Fruit fly (Drosophila melanogaster) whole organism, embryonic: ENCODE measurements around the gene rngo.

Experiments used
- Adf1 ChIP-seq: fragments of 200-800 bp; sonication (Bioruptor generic); IDR thresholded peaks from 2 replicates; pipeline ENCODE4 v1.3.6; 2022; ENCODE audit warnings: missing biosample characterization, missing genetic modification characterization
- CG14441 ChIP-seq: fragments of 200-800 bp; sonication (Bioruptor generic); IDR thresholded peaks from 2 replicates; pipeline ENCODE4 v1.3.6; 2022; ENCODE audit warnings: missing biosample characterization, missing genetic modification characterization
- CG4328 ChIP-seq: fragments of 200-800 bp; sonication (Bioruptor generic); optimal IDR thresholded peaks from 3 replicates; lab custom pipeline; 2017; ENCODE audit warnings: missing biosample characterization, missing genetic modification reagents, missing genetic modification characterization
- CG4617 ChIP-seq: fragments of 200-800 bp; sonication (Bioruptor generic); optimal IDR thresholded peaks from 3 replicates; lab custom pipeline; 2016; ENCODE audit warnings: missing biosample characterization, missing genetic modification characterization, borderline replicate concordance
- CTCF ChIP-seq: fragments of 200-800 bp; sonication (Bioruptor generic); optimal IDR thresholded peaks from 2 replicates; lab custom pipeline; 2017; ENCODE audit warnings: missing biosample characterization, mild to moderate bottlenecking, missing genetic modification characterization, moderate library complexity
- ase ChIP-seq: fragments of 200-800 bp; sonication (Bioruptor generic); IDR thresholded peaks from 3 replicates; pipeline ENCODE4 v1.3.6; 2022; ENCODE audit warnings: missing biosample characterization, missing genetic modification characterization
- insv ChIP-seq, 2 experiments: fragments of 200-800 bp; sonication (Bioruptor generic); optimal IDR thresholded peaks; 3 replicates each; lab custom pipeline; 2016 to 2018; ENCODE audit warnings: missing biosample characterization in 2 of 2, missing genetic modification characterization in 2 of 2
- sd ChIP-seq: fragments of 200-800 bp; sonication (Bioruptor generic); optimal IDR thresholded peaks from 3 replicates; lab custom pipeline; 2018; ENCODE audit warnings: missing biosample characterization, mild to moderate bottlenecking, missing genetic modification characterization, moderate library complexity

dm6 chrX:16458551-16458950, 17.3 kb downstream of the rngo start:
- TF ChIP-seq insv (GFP tag; optimal IDR thresholded peaks at IDR 0.05; lab: Kevin White, UChicago) (no peak), Adf1 (GFP tag; lab: Robert Waterston, UW) (no peak), CG14441 (GFP tag; lab: Robert Waterston, UW) (no peak; the same call in 1 of the 2 replicates), CG4617 (GFP tag; lab: Kevin White, UChicago) (no peak), CG4328 (GFP tag; lab: Kevin White, UChicago) (no peak), CTCF (GFP tag; lab: Kevin White, UChicago) (no peak), sd (tag; lab: Kevin White, UChicago) (no peak), ase (GFP tag; lab: Robert Waterston, UW) (no peak)
